Worm (Caenorhabditis elegans) whole organism, young adult: Measurements from ENCODE around the gene gstk-2.

Source experiments
- F37B4.10 ChIP-seq: fragments of 200-800 bp; sonication (Bioruptor generic); IDR thresholded peaks from 2 replicates; pipeline ENCODE4 v1.3.6; 2022; ENCODE audit warnings: missing genetic modification characterization, missing compliant biosample characterization
- F52B5.7 ChIP-seq: sonication (generic microtip); optimal IDR thresholded peaks from 2 replicates; lab custom pipeline; 2016; ENCODE audit warnings: mild to moderate bottlenecking, missing genetic modification characterization, missing compliant biosample characterization
- F57A8.1 ChIP-seq: fragments of 200-800 bp; sonication (Bioruptor generic); optimal IDR thresholded peaks from 2 replicates; lab custom pipeline; 2018; ENCODE audit warnings: mild to moderate bottlenecking, missing genetic modification characterization, moderate library complexity, missing compliant biosample characterization
- Y53F4B.3 ChIP-seq: fragments of 200-800 bp; sonication (Bioruptor generic); IDR thresholded peaks from 2 replicates; pipeline ENCODE4 v1.3.6; 2022; ENCODE audit warnings: missing genetic modification reagents, missing genetic modification characterization, missing compliant biosample characterization
- Y56A3A.18 ChIP-seq: fragments of 200-800 bp; sonication (Bioruptor generic); IDR thresholded peaks from 2 replicates; pipeline ENCODE4 v1.3.6; 2022; ENCODE audit warnings: missing genetic modification reagents, missing genetic modification characterization, missing compliant biosample characterization
- Y67H2A.10 ChIP-seq: fragments of 200-800 bp; sonication (Bioruptor generic); conservative IDR thresholded peaks from 2 replicates; pipeline ENCODE4 v1.3.6; 2022; ENCODE audit warnings: missing genetic modification reagents, missing genetic modification characterization, missing compliant biosample characterization
- Y79H2A.3 ChIP-seq: fragments of 200-800 bp; sonication (Bioruptor generic); conservative IDR thresholded peaks from 2 replicates; pipeline ENCODE4 v1.3.6; 2022; ENCODE audit warnings: missing genetic modification reagents, missing genetic modification characterization, missing compliant biosample characterization
- ama-1 ChIP-seq, 3 experiments: fragments of 150-350 bp in 1 of 3; sonication (generic microtip) in 2 of 3; optimal IDR thresholded peaks; 2 replicates each; lab custom pipeline; 2014 to 2018; ENCODE audit warnings: missing biosample characterization in 2 of 3, missing genetic modification characterization in 2 of 3, missing genetic modification reagents in 2 of 3
- cebp-2 ChIP-seq: fragments of 200-800 bp; sonication (Bioruptor generic); IDR thresholded peaks from 2 replicates; pipeline ENCODE4 v1.3.6; 2022; ENCODE audit warnings: missing genetic modification characterization, missing compliant biosample characterization
- ceh-100 ChIP-seq: fragments of 200-800 bp; sonication (Bioruptor generic); IDR thresholded peaks from 2 replicates; pipeline ENCODE4 v1.3.6; 2022; ENCODE audit warnings: missing genetic modification reagents, missing genetic modification characterization, missing compliant biosample characterization
- ceh-40 ChIP-seq: fragments of 200-800 bp; sonication (Bioruptor generic); IDR thresholded peaks from 2 replicates; pipeline ENCODE4 v1.3.6; 2022; ENCODE audit warnings: missing genetic modification characterization, missing compliant biosample characterization
- chd-7 ChIP-seq: sonication (generic microtip); optimal IDR thresholded peaks from 2 replicates; lab custom pipeline; 2016; ENCODE audit warnings: mild to moderate bottlenecking, missing genetic modification characterization, moderate library complexity, missing compliant biosample characterization
- dpff-1 ChIP-seq: sonication (generic microtip); optimal IDR thresholded peaks from 2 replicates; lab custom pipeline; 2017; ENCODE audit warnings: mild to moderate bottlenecking, missing genetic modification characterization, missing compliant biosample characterization
- dpl-1 ChIP-seq: fragments of 150-350 bp; optimal IDR thresholded peaks from 2 replicates; lab custom pipeline; 2014; ENCODE audit warnings: missing biosample characterization, missing genetic modification reagents, missing genetic modification characterization
- gei-17 ChIP-seq: fragments of 200-800 bp; sonication (Bioruptor generic); optimal IDR thresholded peaks from 2 replicates; lab custom pipeline; 2018; ENCODE audit warnings: mild to moderate bottlenecking, missing genetic modification characterization, missing compliant biosample characterization
- him-1 ChIP-seq: sonication (generic microtip); optimal IDR thresholded peaks from 2 replicates; lab custom pipeline; 2016; ENCODE audit warnings: missing genotype, missing genetic modification reagents, missing genetic modification characterization, missing compliant biosample characterization
- hlh-26 ChIP-seq: fragments of 200-800 bp; sonication (Bioruptor generic); conservative IDR thresholded peaks from 2 replicates; pipeline ENCODE4 v1.3.6; 2022; ENCODE audit warnings: missing genetic modification reagents, missing genetic modification characterization, missing compliant biosample characterization
- lag-1 ChIP-seq: fragments of 200-800 bp; sonication (Bioruptor generic); IDR thresholded peaks from 2 replicates; pipeline ENCODE4 v1.3.6; 2022; ENCODE audit warnings: missing genetic modification reagents, missing genetic modification characterization, missing compliant biosample characterization
- lsl-1 ChIP-seq: fragments of 200-800 bp; sonication (Bioruptor generic); optimal IDR thresholded peaks from 2 replicates; lab custom pipeline; 2018; ENCODE audit warnings: mild to moderate bottlenecking, missing genetic modification characterization, moderate library complexity, missing compliant biosample characterization
- mel-28 ChIP-seq: sonication (generic microtip); optimal IDR thresholded peaks from 2 replicates; lab custom pipeline; 2016; ENCODE audit warnings: borderline replicate concordance, mild to moderate bottlenecking, missing genetic modification characterization, missing compliant biosample characterization
- mes-4 ChIP-seq: sonication (generic microtip); optimal IDR thresholded peaks from 2 replicates; lab custom pipeline; 2016; ENCODE audit warnings: missing genotype, missing genetic modification characterization, missing compliant biosample characterization
- nfya-1 ChIP-seq: sonication (generic microtip); optimal IDR thresholded peaks from 2 replicates; lab custom pipeline; 2017; ENCODE audit warnings: antibody characterized with exemption, missing compliant biosample characterization, missing genetic modification characterization, borderline replicate concordance; ENCODE audit not compliant: insufficient read depth
- nfyb-1 ChIP-seq: fragments of 200-800 bp; sonication (Bioruptor generic); IDR thresholded peaks from 2 replicates; pipeline ENCODE4 v1.3.6; 2022; ENCODE audit warnings: missing genetic modification reagents, missing genetic modification characterization, missing compliant biosample characterization
- nhr-120 ChIP-seq: fragments of 200-800 bp; sonication (Bioruptor generic); IDR thresholded peaks from 2 replicates; pipeline ENCODE4 v1.3.6; 2022; ENCODE audit warnings: missing genetic modification characterization, missing compliant biosample characterization
- nhr-179 ChIP-seq: sonication (generic microtip); optimal IDR thresholded peaks from 2 replicates; lab custom pipeline; 2016; ENCODE audit warnings: mild to moderate bottlenecking, missing genetic modification characterization, missing compliant biosample characterization
- nhr-90 ChIP-seq: sonication (generic microtip); optimal IDR thresholded peaks from 2 replicates; lab custom pipeline; 2016; ENCODE audit warnings: missing genotype, mild to moderate bottlenecking, missing genetic modification characterization, missing compliant biosample characterization
- sea-2 ChIP-seq: fragments of 200-800 bp; sonication (Bioruptor generic); IDR thresholded peaks from 2 replicates; pipeline ENCODE4 v1.3.6; 2022; ENCODE audit warnings: missing genetic modification characterization, missing compliant biosample characterization
- somi-1 ChIP-seq: fragments of 200-800 bp; sonication (Bioruptor generic); optimal IDR thresholded peaks from 2 replicates; lab custom pipeline; 2018; ENCODE audit warnings: mild to moderate bottlenecking, missing genetic modification characterization, missing compliant biosample characterization
- xnd-1 ChIP-seq: sonication (generic microtip); optimal IDR thresholded peaks from 2 replicates; lab custom pipeline; 2016; ENCODE audit warnings: missing genotype, missing genetic modification reagents, missing genetic modification characterization, missing compliant biosample characterization
- zim-3 ChIP-seq: sonication (generic microtip); optimal IDR thresholded peaks from 2 replicates; lab custom pipeline; 2017; ENCODE audit warnings: mild to moderate bottlenecking, missing genetic modification characterization, moderate library complexity, missing compliant biosample characterization
- ztf-25 ChIP-seq: fragments of 200-800 bp; sonication (Bioruptor generic); IDR thresholded peaks from 2 replicates; pipeline ENCODE4 v1.3.6; 2022; ENCODE audit warnings: missing genetic modification reagents, missing genetic modification characterization, missing compliant biosample characterization
- ztf-26 ChIP-seq: sonication (generic microtip); optimal IDR thresholded peaks from 2 replicates; lab custom pipeline; 2017; ENCODE audit warnings: missing genetic modification characterization, missing compliant biosample characterization

gstk-2 gene

ce11 chrIV:7203696-7204095 lies 38.4 kb downstream of the gstk-2 start, which contains the start of gene R13A1.3:
Gene R13A1.3, plus strand, starts transcription at chrIV:7203996.
- TF ChIP-seq sea-2 (GFP tag; lab: Robert Waterston, UW): no peak
- TF ChIP-seq mel-28: no peak
- TF ChIP-seq ztf-26 (tag; lab: Kevin White, UChicago): no peak
- TF ChIP-seq zim-3: no peak
- no peak for TF ChIP-seq ztf-25
- TF ChIP-seq xnd-1 (tag; lab: Kevin White, UChicago): no peak
- TF ChIP-seq mes-4: no peak
- TF ChIP-seq ceh-40 (GFP tag; lab: Robert Waterston, UW): no peak
- TF ChIP-seq cebp-2: no peak
- no peak for TF ChIP-seq nhr-90 (tag; lab: Kevin White, UChicago)
- no peak for TF ChIP-seq nfyb-1 (GFP tag; lab: Robert Waterston, UW)
- TF ChIP-seq nfya-1 (tag; lab: Kevin White, UChicago): no peak
- TF ChIP-seq lag-1: no peak
- TF ChIP-seq dpff-1 (tag; lab: Kevin White, UChicago): no peak
- no peak for TF ChIP-seq him-1

ce11 chrIV:7196853-7197252 lies 45.2 kb downstream of the gstk-2 start, which contains the start of gene unc-8:
Gene unc-8, plus strand, starts transcription at chrIV:7197153.
- TF ChIP-seq nhr-120 (GFP tag; lab: Robert Waterston, UW) (no peak), ztf-25 (no peak), hlh-26 (GFP tag; lab: Robert Waterston, UW) (no peak), ama-1 (optimal IDR thresholded peaks at IDR 0.05; lab: Kevin White, UChicago) (no peak), ama-1 (GFP tag; optimal IDR thresholded peaks at IDR 0.05; lab: Kevin White, UChicago) (no peak), lsl-1 (no peak), F37B4.10 (GFP tag; lab: Robert Waterston, UW) (no peak), Y79H2A.3 (GFP tag; lab: Robert Waterston, UW) (no peak), nhr-179 (tag; lab: Kevin White, UChicago) (no peak), F52B5.7 (tag; lab: Kevin White, UChicago) (no peak)

ce11 chrIV:7195734-7196133 lies 46.3 kb downstream of the gstk-2 start, which contains the start of gene best-16:
Gene best-16, minus strand, starts transcription at chrIV:7195834.
- TF ChIP-seq ceh-100 (GFP tag; lab: Robert Waterston, UW) (no peak), gei-17 (GFP tag; lab: Kevin White, UChicago) (no peak), chd-7 (tag; lab: Kevin White, UChicago) (no peak), dpl-1 (GFP tag; lab: Kevin White, UChicago) (no peak), Y56A3A.18 (GFP tag; lab: Robert Waterston, UW) (no peak), somi-1 (GFP tag; lab: Kevin White, UChicago) (no peak), xnd-1 (tag; lab: Kevin White, UChicago) (no peak)

ce11 chrIV:7191745-7192144 lies 50.3 kb downstream of the gstk-2 start, which contains the start of gene R13A1.5:
Gene R13A1.5, minus strand, starts transcription at chrIV:7191845.
- no peak for TF ChIP-seq Y53F4B.3
- no peak for TF ChIP-seq Y67H2A.10 (GFP tag; lab: Robert Waterston, UW)
- TF ChIP-seq F57A8.1: no peak
